Worm (Caenorhabditis elegans): ENCODE results near the gene F58E6.8.

F58E6.8 gene

DNA sequence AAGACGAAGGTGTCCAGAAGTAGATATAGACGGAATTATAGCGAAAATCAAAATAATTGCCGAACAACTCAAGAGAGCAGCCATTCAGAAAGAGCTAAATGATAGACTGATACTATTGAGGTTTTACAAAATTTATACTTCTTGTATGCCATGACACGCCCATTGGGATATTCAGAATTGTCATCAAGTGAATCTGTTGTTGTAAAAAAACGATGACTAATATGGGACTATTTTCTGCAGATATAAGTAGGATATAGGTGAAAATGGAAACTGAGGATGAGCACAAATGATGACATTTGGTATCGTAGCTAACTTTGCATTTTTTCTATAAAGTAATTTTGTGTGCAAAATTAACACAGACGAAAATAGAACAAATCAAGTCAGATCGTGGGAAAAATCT lies at the start of gene F58E6.8:
F58E6.8 (minus strand) TSS at position 101 of the 400 bp plus-strand sequence.
- no peak for TF ChIP-seq ceh-16 (tag; optimal IDR thresholded peaks at IDR 0.05)
- TF ChIP-seq nhr-10 (tag; optimal IDR thresholded peaks at IDR 0.05) = no peak
- TF ChIP-seq F13H6.1 (tag; optimal IDR thresholded peaks at IDR 0.05) = no peak
- TF ChIP-seq fos-1 (tag; optimal IDR thresholded peaks at IDR 0.05) = no peak

DNA sequence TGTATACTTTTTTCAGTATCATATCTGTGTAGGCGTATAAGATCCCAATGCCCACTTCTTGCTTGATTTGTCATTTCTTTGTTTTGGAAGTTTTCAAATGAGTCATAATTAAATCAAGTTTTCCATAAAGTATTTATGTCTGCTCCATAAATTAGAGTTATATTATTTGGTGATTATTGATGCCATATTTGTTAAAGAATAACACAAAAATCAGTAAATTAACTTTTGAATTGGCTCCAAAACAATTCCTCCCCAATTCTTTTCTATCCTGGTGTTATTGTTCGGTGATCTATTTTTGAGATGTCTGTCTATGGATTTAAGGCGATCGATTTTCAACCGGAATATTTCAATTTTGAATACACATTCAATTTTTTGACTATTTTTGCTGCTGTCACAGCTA lies 49.5 kb upstream of the F58E6.8 start, which contains the start of gene sru-37:
sru-37 (plus strand) TSS at position 301 of the 400 bp plus-strand sequence.
- TF ChIP-seq sma-3 (GFP tag; optimal IDR thresholded peaks at IDR 0.05) (no peak), ztf-4 (tag; optimal IDR thresholded peaks at IDR 0.05) (no peak), zag-1 (tag; optimal IDR thresholded peaks at IDR 0.05) (no peak), fos-1 (tag; optimal IDR thresholded peaks at IDR 0.05) (no peak), Y55F3AM.14 (GFP tag; optimal IDR thresholded peaks at IDR 0.05) (no peak), unc-39 (tag; optimal IDR thresholded peaks at IDR 0.05) (no peak), ZK546.5 (tag; optimal IDR thresholded peaks at IDR 0.05) (no peak), dmd-4 (tag; optimal IDR thresholded peaks at IDR 0.05) (no peak), sma-9 (GFP tag; optimal IDR thresholded peaks at IDR 0.05) (no peak), sma-9 (tag; optimal IDR thresholded peaks at IDR 0.05) (no peak), sem-4 (tag; optimal IDR thresholded peaks at IDR 0.05) (no peak), nhr-25 (tag; optimal IDR thresholded peaks at IDR 0.05) (no peak)

DNA sequence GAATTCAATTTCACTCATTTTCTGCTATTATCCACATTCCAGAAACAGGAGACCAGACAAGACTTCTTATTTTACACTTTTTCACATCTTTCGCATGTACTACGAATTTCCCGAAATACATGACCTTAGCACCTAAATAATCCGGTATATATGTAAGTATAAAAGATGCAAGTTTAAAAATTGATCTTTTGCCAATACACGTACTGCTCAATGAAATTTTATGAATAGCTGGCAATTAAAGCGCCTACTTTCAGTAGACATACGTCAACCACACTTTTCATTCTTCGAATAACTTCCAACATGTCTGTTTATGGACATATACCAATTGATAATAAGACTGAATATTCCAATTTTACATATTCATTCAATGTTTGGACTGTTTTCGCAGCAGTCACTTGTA lies 47.6 kb upstream of the F58E6.8 start, which contains the start of gene sru-39:
sru-39 (plus strand) TSS at position 301 of the 400 bp plus-strand sequence.
- TF ChIP-seq gmeb-1 (tag; optimal IDR thresholded peaks at IDR 0.05) (no peak), F13H6.1 (tag; optimal IDR thresholded peaks at IDR 0.05) (no peak), nhr-237 (tag; optimal IDR thresholded peaks at IDR 0.05) (no peak), zag-1 (tag; optimal IDR thresholded peaks at IDR 0.05) (no peak)

DNA sequence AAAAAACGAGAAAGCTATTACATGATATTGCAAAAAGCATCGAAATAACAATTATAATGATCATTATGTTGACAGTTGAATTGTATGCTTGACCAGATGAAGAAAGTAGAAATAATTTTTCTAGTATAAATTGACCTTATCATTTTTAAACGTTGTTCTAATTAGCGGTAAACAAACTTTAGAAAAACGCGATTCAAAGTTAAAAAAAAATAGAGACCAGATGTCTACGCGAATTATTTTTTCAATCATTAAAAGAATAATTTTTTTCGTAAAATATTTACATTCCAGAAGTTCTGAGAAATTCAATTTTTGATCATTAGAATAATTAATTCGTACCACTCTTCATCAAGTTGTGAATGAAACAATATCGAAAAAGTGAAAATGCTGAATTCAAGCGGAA lies 46.3 kb upstream of the F58E6.8 start, which contains the start of gene F46B6.10:
F46B6.10 (minus strand) TSS at position 101 of the 400 bp plus-strand sequence.
- no peak for TF ChIP-seq ama-1 (optimal IDR thresholded peaks at IDR 0.05)
- no peak for TF ChIP-seq nhr-237 (tag; optimal IDR thresholded peaks at IDR 0.05)
- TF ChIP-seq sma-3 (GFP tag; optimal IDR thresholded peaks at IDR 0.05) = no peak
- TF ChIP-seq nhr-10 (tag; optimal IDR thresholded peaks at IDR 0.05) = no peak
- TF ChIP-seq nhr-23 (tag; optimal IDR thresholded peaks at IDR 0.05) = no peak
- no peak for TF ChIP-seq alr-1 (tag; optimal IDR thresholded peaks at IDR 0.05)

DNA sequence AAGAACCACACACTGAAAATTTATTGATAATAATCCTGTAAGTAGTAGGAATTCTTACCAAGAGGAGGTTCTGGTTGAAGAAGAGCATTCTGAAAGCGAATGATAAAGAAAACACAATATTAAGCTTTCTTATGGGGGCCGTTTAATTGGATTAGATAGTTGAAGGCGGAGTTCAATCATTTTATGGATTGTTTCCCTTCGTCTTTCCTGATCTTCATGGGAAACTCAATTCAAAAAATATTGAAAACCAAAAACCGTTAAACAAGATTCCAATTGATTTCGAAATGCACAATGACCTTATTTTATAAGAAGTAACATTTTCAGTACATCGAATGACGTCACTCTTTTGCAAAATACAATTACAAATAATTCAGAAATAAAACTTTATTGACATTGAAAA lies 43.5 kb upstream of the F58E6.8 start, which contains the start of gene F46B6.13:
F46B6.13 (minus strand) TSS at position 101 of the 400 bp plus-strand sequence.
- TF ChIP-seq ztf-4 (tag; optimal IDR thresholded peaks at IDR 0.05) = no peak
- no peak for TF ChIP-seq unc-39 (tag; optimal IDR thresholded peaks at IDR 0.05)
- no peak for TF ChIP-seq peb-1 (tag; optimal IDR thresholded peaks at IDR 0.05)
- no peak for TF ChIP-seq mab-5 (tag; optimal IDR thresholded peaks at IDR 0.05)
- no peak for TF ChIP-seq nhr-21 (tag; optimal IDR thresholded peaks at IDR 0.05)
- TF ChIP-seq dmd-4 (tag; optimal IDR thresholded peaks at IDR 0.05) = no peak
- TF ChIP-seq nhr-10 (tag; optimal IDR thresholded peaks at IDR 0.05) = no peak
- no peak for TF ChIP-seq ztf-1 (GFP tag; conservative IDR thresholded peaks at IDR 0.05)
- no peak for TF ChIP-seq nhr-11 (tag; optimal IDR thresholded peaks at IDR 0.05)
- no peak for TF ChIP-seq nhr-77 (tag; optimal IDR thresholded peaks at IDR 0.05)
- TF ChIP-seq egl-27 (tag; optimal IDR thresholded peaks at IDR 0.05) = no peak
- TF ChIP-seq mdl-1 (tag; optimal IDR thresholded peaks at IDR 0.05) = no peak
- no peak for TF ChIP-seq mbf-1 (tag; optimal IDR thresholded peaks at IDR 0.05)
- no peak for TF ChIP-seq alr-1 (tag; optimal IDR thresholded peaks at IDR 0.05)
- TF ChIP-seq crh-2 (tag; optimal IDR thresholded peaks at IDR 0.05) = no peak
- TF ChIP-seq nhr-23 (tag; optimal IDR thresholded peaks at IDR 0.05) = no peak
- TF ChIP-seq nhr-6 (tag; optimal IDR thresholded peaks at IDR 0.05) = no peak
- no peak for TF ChIP-seq lin-13 (GFP tag; optimal IDR thresholded peaks at IDR 0.05)

DNA sequence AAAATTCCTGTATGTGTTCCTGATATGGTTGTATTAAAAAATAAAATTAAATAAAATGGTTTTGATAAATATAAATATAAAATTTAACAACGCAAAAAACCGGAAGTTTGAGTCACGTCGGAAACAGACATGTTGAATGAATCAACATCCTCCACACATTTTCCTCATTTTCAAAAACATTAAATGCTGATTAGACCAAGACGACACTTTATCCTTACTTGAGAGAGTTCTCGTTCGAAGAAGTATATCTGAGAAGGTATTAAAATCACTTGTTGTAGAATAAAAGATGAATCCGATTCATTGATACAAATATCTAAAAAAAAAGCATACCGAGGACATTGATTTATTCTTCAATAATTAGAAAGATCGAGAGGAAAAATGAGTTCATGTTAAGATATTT lies 42.6 kb upstream of the F58E6.8 start:
- no peak for TF ChIP-seq lin-11 (tag; optimal IDR thresholded peaks at IDR 0.05)
